Fruit fly (Drosophila melanogaster) whole organism, pupa: ENCODE measurements around the gene Elba2.

Experiments used
- CG10348 ChIP-seq: fragments of 200-800 bp; sonication (Bioruptor generic); IDR thresholded peaks from 2 replicates; pipeline ENCODE4 v1.3.6; 2022; ENCODE audit warnings: missing biosample characterization, missing genetic modification characterization
- CG12605 ChIP-seq: fragments of 200-800 bp; sonication (Bioruptor generic); IDR thresholded peaks from 2 replicates; pipeline ENCODE4 v1.3.6; 2022; ENCODE audit warnings: missing biosample characterization, missing genetic modification characterization
- CG13204 ChIP-seq: fragments of 200-800 bp; sonication (Bioruptor generic); optimal IDR thresholded peaks from 2 replicates; lab custom pipeline; 2018; ENCODE audit warnings: missing biosample characterization, mild to moderate bottlenecking, missing genetic modification characterization, moderate library complexity
- CG14655 ChIP-seq: fragments of 200-800 bp; sonication (Bioruptor generic); optimal IDR thresholded peaks from 3 replicates; lab custom pipeline; 2017; ENCODE audit warnings: mild to moderate bottlenecking, missing biosample characterization, missing genetic modification reagents, missing genetic modification characterization
- CG17806 ChIP-seq: fragments of 200-800 bp; sonication (Bioruptor generic); optimal IDR thresholded peaks from 2 replicates; lab custom pipeline; 2018; ENCODE audit warnings: missing biosample characterization, mild to moderate bottlenecking, missing genetic modification characterization, moderate library complexity
- CG34367 ChIP-seq: fragments of 200-800 bp; sonication (Bioruptor generic); optimal IDR thresholded peaks from 2 replicates; lab custom pipeline; 2018; ENCODE audit warnings: missing biosample characterization, mild to moderate bottlenecking, missing genetic modification characterization
- CG4496 ChIP-seq: fragments of 200-800 bp; sonication (Bioruptor generic); IDR thresholded peaks from 3 replicates; pipeline ENCODE4 v1.3.6; 2022; ENCODE audit warnings: missing biosample characterization, missing genetic modification characterization
- CG8159 ChIP-seq: fragments of 200-800 bp; sonication (Bioruptor generic); optimal IDR thresholded peaks from 3 replicates; lab custom pipeline; 2018; ENCODE audit warnings: missing biosample characterization, mild to moderate bottlenecking, missing genetic modification characterization, moderate library complexity
- CG8301 ChIP-seq: fragments of 200-800 bp; sonication (Bioruptor generic); optimal IDR thresholded peaks from 2 replicates; lab custom pipeline; 2018; ENCODE audit warnings: missing biosample characterization, mild to moderate bottlenecking, missing genetic modification characterization
- Ets98B ChIP-seq: fragments of 200-800 bp; sonication (Bioruptor generic); IDR thresholded peaks from 2 replicates; pipeline ENCODE4 v1.3.6; 2022; ENCODE audit warnings: missing biosample characterization, missing genetic modification characterization
- Pif1A ChIP-seq: fragments of 200-800 bp; sonication (Bioruptor generic); optimal IDR thresholded peaks from 3 replicates; lab custom pipeline; 2016; ENCODE audit warnings: missing biosample characterization, missing genetic modification characterization
- Snoo ChIP-seq: fragments of 200-800 bp; sonication (Bioruptor generic); optimal IDR thresholded peaks from 3 replicates; lab custom pipeline; 2017; ENCODE audit warnings: missing biosample characterization, mild to moderate bottlenecking, missing genetic modification characterization, inconsistent platforms
- fd96Ca ChIP-seq: fragments of 200-800 bp; sonication (Bioruptor generic); IDR thresholded peaks from 3 replicates; pipeline ENCODE4 v1.3.6; 2022; ENCODE audit warnings: missing biosample characterization, missing genetic modification characterization
- gl ChIP-seq: fragments of 200-800 bp; sonication (Bioruptor generic); optimal IDR thresholded peaks from 2 replicates; lab custom pipeline; 2018; ENCODE audit warnings: missing biosample characterization, mild to moderate bottlenecking, missing genetic modification characterization

DNA sequence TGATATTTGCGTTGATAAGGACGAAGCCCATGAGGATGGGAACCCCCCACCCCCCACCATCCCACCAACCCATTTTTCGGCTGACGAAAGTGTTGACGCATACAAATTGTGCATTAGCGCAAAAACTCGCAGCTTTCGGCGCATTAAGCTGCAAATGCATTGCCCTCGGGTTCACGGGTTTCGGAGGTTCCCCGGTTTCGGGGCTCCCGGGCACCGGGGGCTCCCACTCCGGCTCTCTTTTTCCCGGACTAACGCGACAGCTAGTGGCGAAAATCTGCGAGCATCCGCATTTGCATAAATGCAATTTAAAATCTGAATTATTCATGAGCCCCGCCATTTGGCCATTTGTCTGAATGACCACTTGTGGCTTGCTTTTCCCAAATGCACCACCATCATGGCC lies 50.0 kb downstream of the Elba2 start:
- TF ChIP-seq CG17806 (no peak), CG8301 (no peak), CG4496 (GFP tag; lab: Robert Waterston, UW) (no peak), Snoo (tag; lab: Kevin White, UChicago) (no peak), CG12605 (no peak), Ets98B (GFP tag; lab: Robert Waterston, UW) (no peak), CG14655 (GFP tag; lab: Kevin White, UChicago) (no peak), CG34367 (tag; lab: Kevin White, UChicago) (no peak), fd96Ca (GFP tag; lab: Robert Waterston, UW) (no peak), CG8159 (tag; lab: Kevin White, UChicago) (no peak), CG10348 (GFP tag; lab: Robert Waterston, UW) (no peak), CG13204 (GFP tag; lab: Kevin White, UChicago) (no peak), gl (tag; lab: Kevin White, UChicago) (no peak), Pif1A (GFP tag; lab: Kevin White, UChicago) (no peak)
